Fruit fly (Drosophila melanogaster) whole organism, wandering third instar larva: Measurements from ENCODE around the gene Fim.

ENCODE experiments used
- Abd-B ChIP-seq: fragments of >200 bp; optimal IDR thresholded peaks from 2 replicates; lab custom pipeline; 2017; ENCODE audit warnings: missing biosample characterization, missing genetic modification characterization
- CG32264 ChIP-seq: fragments of 200-800 bp; sonication (Bioruptor generic); optimal IDR thresholded peaks from 2 replicates; lab custom pipeline; 2016; ENCODE audit warnings: missing biosample characterization, missing genetic modification characterization
- CG9705 ChIP-seq: fragments of 200-800 bp; sonication (Bioruptor generic); optimal IDR thresholded peaks from 2 replicates; lab custom pipeline; 2018; ENCODE audit warnings: missing biosample characterization, mild to moderate bottlenecking, missing genetic modification characterization
- CrebA ChIP-seq: fragments of 200-800 bp; sonication (Bioruptor generic); optimal IDR thresholded peaks from 2 replicates; lab custom pipeline; 2016; ENCODE audit warnings: missing biosample characterization, mild to moderate bottlenecking, missing genetic modification characterization, borderline replicate concordance
- Dfd ChIP-seq: fragments of >200 bp; optimal IDR thresholded peaks from 2 replicates; lab custom pipeline; 2017; ENCODE audit warnings: missing biosample characterization, missing genetic modification characterization
- Dif ChIP-seq: fragments of 200-275, 200-300 bp; sonication (Bioruptor generic); optimal IDR thresholded peaks from 2 replicates; lab custom pipeline; 2018; ENCODE audit warnings: missing biosample characterization, missing genetic modification characterization; ENCODE audit not compliant: partially characterized antibody
- GATAd ChIP-seq: sonication (Bioruptor generic); optimal IDR thresholded peaks from 2 replicates; lab custom pipeline; 2016; ENCODE audit warnings: missing biosample characterization, missing genetic modification characterization
- HLH106 ChIP-seq: fragments of 200-800 bp; optimal IDR thresholded peaks from 3 replicates; lab custom pipeline; 2019; ENCODE audit warnings: missing biosample characterization, mild to moderate bottlenecking, missing genetic modification characterization, moderate library complexity
- Hnf4 ChIP-seq: fragments of 200-800 bp; sonication (Bioruptor generic); optimal IDR thresholded peaks from 2 replicates; lab custom pipeline; 2016; ENCODE audit warnings: missing biosample characterization, mild to moderate bottlenecking, missing genetic modification characterization
- Hr78 ChIP-seq: fragments of >200 bp; optimal IDR thresholded peaks from 2 replicates; lab custom pipeline; 2017; ENCODE audit warnings: missing biosample characterization, missing genetic modification characterization
- Hr83 ChIP-seq: fragments of 200-300 bp; sonication (Bioruptor generic); optimal IDR thresholded peaks from 2 replicates; lab custom pipeline; 2016; ENCODE audit warnings: missing biosample characterization, mild to moderate bottlenecking, missing genetic modification characterization, moderate library complexity; ENCODE audit not compliant: poor library complexity, severe bottlenecking
- Jra ChIP-seq: sonication (Bioruptor generic); optimal IDR thresholded peaks from 2 replicates; lab custom pipeline; 2016; ENCODE audit warnings: missing biosample characterization, missing genetic modification characterization
- Mio ChIP-seq: sonication (Bioruptor generic); optimal IDR thresholded peaks from 2 replicates; lab custom pipeline; 2016; ENCODE audit warnings: missing biosample characterization, missing genetic modification characterization
- Myc ChIP-seq: fragments of >200 bp; optimal IDR thresholded peaks from 2 replicates; lab custom pipeline; 2017
- N ChIP-seq: fragments of >200 bp; optimal IDR thresholded peaks from 2 replicates; lab custom pipeline; 2018; ENCODE audit warnings: missing biosample characterization, missing external identifiers, missing genetic modification characterization
- OdsH ChIP-seq: fragments of 200-800 bp; sonication (Bioruptor generic); optimal IDR thresholded peaks from 2 replicates; lab custom pipeline; 2016; ENCODE audit warnings: missing biosample characterization, mild to moderate bottlenecking, missing genetic modification characterization
- Rel ChIP-seq, 2 experiments: fragments of 200-800 bp; sonication (Bioruptor generic) in 1 of 2; optimal IDR thresholded peaks; 2 replicates in 1 of 2; 3 replicates in 1 of 2; lab custom pipeline; 2016 to 2019; ENCODE audit warnings: mild to moderate bottlenecking in 2 of 2, missing biosample characterization in 2 of 2, missing genetic modification characterization in 2 of 2, moderate library complexity in 1 of 2
- Sp1 ChIP-seq: fragments of 200-800 bp; sonication (Bioruptor generic); optimal IDR thresholded peaks from 3 replicates; lab custom pipeline; 2019; ENCODE audit warnings: missing biosample characterization, mild to moderate bottlenecking, missing genetic modification characterization, moderate library complexity
- Vsx2 ChIP-seq: fragments of 200-300, 225-300 bp; sonication (Bioruptor generic); optimal IDR thresholded peaks from 2 replicates; lab custom pipeline; 2018; ENCODE audit warnings: missing biosample characterization, missing genetic modification characterization; ENCODE audit not compliant: partially characterized antibody
- br ChIP-seq: fragments of 200-800 bp; sonication (Bioruptor generic); optimal IDR thresholded peaks from 2 replicates; lab custom pipeline; 2016; ENCODE audit warnings: missing biosample characterization, missing genetic modification characterization
- brk ChIP-seq: fragments of 200-800 bp; sonication (Bioruptor generic); optimal IDR thresholded peaks from 2 replicates; lab custom pipeline; 2016; ENCODE audit warnings: missing biosample characterization, mild to moderate bottlenecking, missing genetic modification characterization
- dl ChIP-seq, 2 experiments: fragments of 175-275, 200-275 bp in 1 of 2; fragments of 200-275 bp in 1 of 2; sonication (Bioruptor generic); optimal IDR thresholded peaks; lab custom pipeline; 2018; ENCODE audit warnings: mild to moderate bottlenecking in 2 of 2, missing biosample characterization in 2 of 2, missing genetic modification characterization in 2 of 2, moderate library complexity in 2 of 2; ENCODE audit not compliant: partially characterized antibody in 2 of 2, insufficient read depth in 1 of 2
- dmrt93B ChIP-seq: fragments of 200-800 bp; sonication (Bioruptor generic); optimal IDR thresholded peaks from 2 replicates; lab custom pipeline; 2018; ENCODE audit warnings: missing biosample characterization, mild to moderate bottlenecking, missing genetic modification characterization
- dsf ChIP-seq: sonication (Bioruptor generic); optimal IDR thresholded peaks from 2 replicates; lab custom pipeline; 2016; ENCODE audit warnings: missing biosample characterization, missing genetic modification characterization, borderline replicate concordance
- ey ChIP-seq: fragments of 200-800 bp; sonication (Bioruptor generic); optimal IDR thresholded peaks from 2 replicates; lab custom pipeline; 2016; ENCODE audit warnings: missing biosample characterization, missing genetic modification characterization
- foxo ChIP-seq, 2 experiments: fragments of 200-800 bp; sonication (Bioruptor generic); optimal IDR thresholded peaks; 2 replicates in 1 of 2; 3 replicates in 1 of 2; lab custom pipeline; 2016 to 2017; ENCODE audit warnings: missing biosample characterization in 2 of 2, missing genetic modification characterization in 2 of 2
- fru ChIP-seq: fragments of 200-800 bp; sonication (Bioruptor generic); optimal IDR thresholded peaks from 3 replicates; lab custom pipeline; 2016; ENCODE audit warnings: missing biosample characterization, mild to moderate bottlenecking, missing genetic modification characterization
- h ChIP-seq: fragments of 200-800 bp; sonication (Bioruptor generic); optimal IDR thresholded peaks from 3 replicates; lab custom pipeline; 2016; ENCODE audit warnings: missing biosample characterization, mild to moderate bottlenecking, missing genetic modification characterization
- jim ChIP-seq: fragments of 175-275, 200-325 bp; sonication (Bioruptor generic); optimal IDR thresholded peaks from 2 replicates; lab custom pipeline; 2016; ENCODE audit warnings: missing biosample characterization, mild to moderate bottlenecking, missing genetic modification characterization
- lola ChIP-seq: fragments of >200 bp; optimal IDR thresholded peaks from 2 replicates; lab custom pipeline; 2017; ENCODE audit warnings: missing biosample characterization, missing genetic modification characterization
- pan ChIP-seq: fragments of >200 bp; optimal IDR thresholded peaks from 2 replicates; lab custom pipeline; 2017
- psq ChIP-seq: fragments of 200-800 bp; sonication (Bioruptor generic); optimal IDR thresholded peaks from 3 replicates; lab custom pipeline; 2017; ENCODE audit warnings: missing biosample characterization, mild to moderate bottlenecking, missing genetic modification characterization, moderate library complexity
- rgr ChIP-seq: fragments of 200-800 bp; sonication (Bioruptor generic); optimal IDR thresholded peaks from 3 replicates; lab custom pipeline; 2016; ENCODE audit warnings: missing biosample characterization, mild to moderate bottlenecking, missing genetic modification characterization
- sage ChIP-seq: fragments of 200-800 bp; sonication (Bioruptor generic); optimal IDR thresholded peaks from 2 replicates; lab custom pipeline; 2016; ENCODE audit warnings: missing biosample characterization, mild to moderate bottlenecking, missing genetic modification characterization
- sv ChIP-seq: fragments of 200-800 bp; sonication (Bioruptor generic); optimal IDR thresholded peaks from 3 replicates; lab custom pipeline; 2016; ENCODE audit warnings: missing biosample characterization, missing genetic modification characterization
- tai ChIP-seq: sonication (Bioruptor generic); optimal IDR thresholded peaks from 2 replicates; lab custom pipeline; 2016; ENCODE audit warnings: missing biosample characterization, missing genetic modification characterization
- usp ChIP-seq: fragments of >200 bp; optimal IDR thresholded peaks from 2 replicates; lab custom pipeline; 2017; ENCODE audit warnings: missing biosample characterization, missing genetic modification characterization
- woc ChIP-seq: sonication (Bioruptor generic); optimal IDR thresholded peaks from 2 replicates; lab custom pipeline; 2016; ENCODE audit warnings: missing biosample characterization, mild to moderate bottlenecking, missing genetic modification characterization

Fim gene

dm6 chrX:17294979-17295378 lies 6.8 kb downstream of the Fim start:
- TF ChIP-seq Vsx2 (GFP tag; lab: Kevin White, UChicago) (no peak), Hr83 (GFP tag; lab: Kevin White, UChicago) (no peak), fru (GFP tag; lab: Kevin White, UChicago) (peak; percentile 43), br (GFP tag; lab: Kevin White, UChicago) (no peak), CG9705 (GFP tag; lab: Kevin White, UChicago) (no peak), tai (GFP tag; lab: Kevin White, UChicago) (peak; percentile 9), HLH106 (tag; lab: Kevin White, UChicago) (no peak), woc (GFP tag; lab: Kevin White, UChicago) (peak; percentile 25), foxo (GFP tag; optimal IDR thresholded peaks at IDR 0.05; lab: Kevin White, UChicago) (peak in 1 of 2 experiments; percentile 39), Abd-B (GFP tag; lab: Kevin White, UChicago) (no peak), GATAd (no peak), Dfd (GFP tag; lab: Kevin White, UChicago) (no peak), Hnf4 (GFP tag; lab: Kevin White, UChicago) (no peak), h (GFP tag; lab: Kevin White, UChicago) (no peak), ey (GFP tag; lab: Kevin White, UChicago) (peak; percentile 13), psq (no peak), jim (GFP tag; lab: Kevin White, UChicago) (no peak)

DNA sequence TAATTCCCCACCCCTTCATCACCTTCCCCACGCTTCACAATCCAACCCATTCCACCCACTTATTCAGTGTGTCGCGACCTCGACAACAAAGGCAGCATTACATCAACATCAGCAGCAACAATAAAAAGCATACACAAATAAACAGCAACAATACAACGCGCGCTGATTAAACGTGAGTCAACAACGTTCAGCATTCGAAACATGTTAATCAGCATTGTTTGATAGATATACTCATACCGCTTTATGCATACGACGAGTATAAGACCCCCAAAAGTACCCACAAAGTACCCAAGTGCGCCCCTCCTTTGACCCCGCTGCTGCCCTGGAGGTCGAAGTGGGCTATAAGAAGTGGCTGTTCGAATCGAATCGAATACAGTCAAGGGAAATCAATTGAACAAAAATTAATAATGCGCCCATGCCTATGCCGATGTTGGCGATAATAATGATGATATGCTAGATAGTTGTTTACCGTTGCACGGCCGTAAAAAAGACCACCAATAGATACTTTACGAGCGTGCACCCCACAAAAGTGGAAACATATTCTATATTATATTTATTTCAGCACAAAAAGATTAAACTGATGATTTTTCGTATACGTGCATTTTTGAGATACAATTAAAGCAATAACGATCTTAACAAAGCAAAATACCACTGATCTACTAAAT lies 7.4 kb downstream of the Fim start:
- TF ChIP-seq OdsH = no peak
- no peak for TF ChIP-seq Dif (GFP tag; lab: Kevin White, UChicago)
- TF ChIP-seq sv (GFP tag; lab: Kevin White, UChicago) = no peak
- no peak for TF ChIP-seq Jra (GFP tag; lab: Kevin White, UChicago)
- no peak for TF ChIP-seq Rel (GFP tag; optimal IDR thresholded peaks at IDR 0.05; lab: Kevin White, UChicago)
- peak; percentile 19 for TF ChIP-seq Rel (tag; optimal IDR thresholded peaks at IDR 0.05; lab: Kevin White, UChicago)
- no peak for TF ChIP-seq CG9705 (GFP tag; lab: Kevin White, UChicago)
- no peak for TF ChIP-seq HLH106 (tag; lab: Kevin White, UChicago)
- TF ChIP-seq, all 38 proteins: peak for 1

DNA sequence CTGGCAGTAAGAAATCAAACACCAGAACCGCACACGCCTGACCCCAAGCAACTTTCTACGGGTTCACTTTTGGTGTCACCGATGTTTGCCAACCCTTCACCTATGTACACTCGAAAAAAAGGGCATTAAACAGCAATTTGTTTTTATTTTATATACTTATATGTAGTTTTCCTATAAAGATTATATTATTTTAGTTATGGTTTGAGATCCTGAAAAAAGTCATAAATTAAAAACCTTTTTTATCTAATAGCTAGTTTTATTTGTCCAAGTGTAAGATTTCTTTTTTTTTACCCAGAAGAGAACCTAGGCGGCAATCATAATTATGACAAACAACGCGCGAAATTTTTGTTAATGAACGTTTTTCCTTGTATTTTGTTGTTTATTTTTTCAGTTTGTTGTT lies 8.3 kb downstream of the Fim start:
- TF ChIP-seq Dif (GFP tag; lab: Kevin White, UChicago) (no peak), Abd-B (GFP tag; lab: Kevin White, UChicago) (no peak), foxo (GFP tag; optimal IDR thresholded peaks at IDR 0.05; lab: Kevin White, UChicago) (peak in 1 of 2 experiments; percentile 36), Myc (lab: Kevin White, UChicago) (no peak), CrebA (GFP tag; lab: Kevin White, UChicago) (no peak), Hnf4 (GFP tag; lab: Kevin White, UChicago) (peak; percentile 1), OdsH (peak; percentile 36), psq (no peak), br (GFP tag; lab: Kevin White, UChicago) (no peak), brk (GFP tag; lab: Kevin White, UChicago) (no peak), jim (GFP tag; lab: Kevin White, UChicago) (no peak), sv (GFP tag; lab: Kevin White, UChicago) (peak; percentile 3), Mio (GFP tag; lab: Kevin White, UChicago) (no peak), HLH106 (tag; lab: Kevin White, UChicago) (peak; percentile 45), GATAd (no peak), Rel (GFP tag; optimal IDR thresholded peaks at IDR 0.05; lab: Kevin White, UChicago) (no peak), Rel (tag; optimal IDR thresholded peaks at IDR 0.05; lab: Kevin White, UChicago) (no peak), CG9705 (GFP tag; lab: Kevin White, UChicago) (no peak), ey (GFP tag; lab: Kevin White, UChicago) (no peak), dmrt93B (GFP tag; lab: Kevin White, UChicago) (no peak), Hr78 (GFP tag; lab: Kevin White, UChicago) (no peak), pan (lab: Kevin White, UChicago) (no peak), rgr (GFP tag; lab: Kevin White, UChicago) (no peak), Sp1 (GFP tag; lab: Kevin White, UChicago) (no peak), h (GFP tag; lab: Kevin White, UChicago) (no peak), Hr83 (GFP tag; lab: Kevin White, UChicago) (no peak), tai (GFP tag; lab: Kevin White, UChicago) (no peak), Jra (GFP tag; lab: Kevin White, UChicago) (no peak), Dfd (GFP tag; lab: Kevin White, UChicago) (no peak), N (GFP tag; lab: Kevin White, UChicago) (no peak), usp (GFP tag; lab: Kevin White, UChicago) (no peak), fru (GFP tag; lab: Kevin White, UChicago) (no peak), CG32264 (GFP tag; lab: Kevin White, UChicago) (no peak), dsf (no peak), Vsx2 (GFP tag; lab: Kevin White, UChicago) (no peak), dl (GFP tag; optimal IDR thresholded peaks at IDR 0.05; lab: Kevin White, UChicago; ENCODE audit: insufficient read depth in 1 of 2, partially characterized antibody in 2 of 2) (no peak), woc (GFP tag; lab: Kevin White, UChicago) (no peak), lola (no peak), sage (GFP tag; lab: Kevin White, UChicago) (no peak)
